Fruit fly (Drosophila melanogaster) whole organism, embryonic: ENCODE results near the gene CG11384.

ENCODE experiments used
- Bgb ChIP-seq: fragments of 200-800 bp; sonication (Bioruptor generic); IDR thresholded peaks from 2 replicates; pipeline ENCODE4 v1.3.6; 2022; ENCODE audit warnings: missing biosample characterization, missing genetic modification characterization; ENCODE audit not compliant: partially characterized antibody
- CG11398 ChIP-seq: fragments of 200-800 bp; sonication (Bioruptor generic); optimal IDR thresholded peaks from 2 replicates; lab custom pipeline; 2016; ENCODE audit warnings: missing biosample characterization, missing genetic modification characterization
- CG12391 ChIP-seq: fragments of 200-800 bp; sonication (Bioruptor generic); optimal IDR thresholded peaks from 3 replicates; lab custom pipeline; 2018; ENCODE audit warnings: missing biosample characterization, mild to moderate bottlenecking, missing genetic modification characterization, moderate library complexity
- CG13287 ChIP-seq: fragments of 200-800 bp; sonication (Bioruptor generic); IDR thresholded peaks from 2 replicates; pipeline ENCODE4 v1.3.6; 2022; ENCODE audit warnings: missing biosample characterization, missing genetic modification characterization; ENCODE audit not compliant: partially characterized antibody
- CG15479 ChIP-seq: fragments of 200-800 bp; sonication (Bioruptor generic); optimal IDR thresholded peaks from 3 replicates; lab custom pipeline; 2019; ENCODE audit warnings: missing biosample characterization, mild to moderate bottlenecking, missing genetic modification characterization, moderate library complexity
- CG1647 ChIP-seq: fragments of 200-800 bp; sonication (Bioruptor generic); optimal IDR thresholded peaks from 3 replicates; lab custom pipeline; 2016; ENCODE audit warnings: missing biosample characterization, missing genetic modification characterization
- CG16863 ChIP-seq: fragments of 200-800 bp; sonication (Bioruptor generic); optimal IDR thresholded peaks from 3 replicates; lab custom pipeline; 2016; ENCODE audit warnings: missing biosample characterization, missing genetic modification characterization
- CG17802 ChIP-seq: fragments of 200-800 bp; sonication (Bioruptor generic); optimal IDR thresholded peaks from 2 replicates; lab custom pipeline; 2018; ENCODE audit warnings: missing biosample characterization, mild to moderate bottlenecking, missing genetic modification characterization, moderate library complexity
- CG1832 ChIP-seq: fragments of 200-800 bp; sonication (Bioruptor generic); optimal IDR thresholded peaks from 2 replicates; lab custom pipeline; 2017; ENCODE audit warnings: missing biosample characterization, mild to moderate bottlenecking, missing genetic modification characterization, inconsistent platforms
- CG2120 ChIP-seq: fragments of 200-800 bp; sonication (Bioruptor generic); optimal IDR thresholded peaks from 3 replicates; lab custom pipeline; 2016; ENCODE audit warnings: missing biosample characterization, missing genetic modification characterization
- CG2129 ChIP-seq: fragments of 200-800 bp; sonication (Bioruptor generic); IDR thresholded peaks from 2 replicates; pipeline ENCODE4 v1.3.6; 2022; ENCODE audit warnings: missing biosample characterization, missing genetic modification characterization; ENCODE audit not compliant: partially characterized antibody
- CG2712 ChIP-seq: fragments of 200-800 bp; optimal IDR thresholded peaks from 3 replicates; lab custom pipeline; 2019; ENCODE audit warnings: missing biosample characterization, mild to moderate bottlenecking, missing genetic modification characterization, moderate library complexity
- CG30020 ChIP-seq: fragments of 200-800 bp; optimal IDR thresholded peaks from 2 replicates; lab custom pipeline; 2019; ENCODE audit warnings: missing biosample characterization, mild to moderate bottlenecking, missing genetic modification characterization, moderate library complexity
- CG32772 ChIP-seq: fragments of 200-800 bp; sonication (Bioruptor generic); IDR thresholded peaks from 2 replicates; pipeline ENCODE4 v1.3.6; 2022; ENCODE audit warnings: missing biosample characterization, missing genetic modification characterization
- CG3995 ChIP-seq: fragments of 200-800 bp; sonication (Bioruptor generic); optimal IDR thresholded peaks from 3 replicates; lab custom pipeline; 2016; ENCODE audit warnings: missing biosample characterization, missing genetic modification characterization
- CG4617 ChIP-seq: fragments of 200-800 bp; sonication (Bioruptor generic); optimal IDR thresholded peaks from 3 replicates; lab custom pipeline; 2016; ENCODE audit warnings: missing biosample characterization, missing genetic modification characterization, borderline replicate concordance
- CG7357 ChIP-seq: fragments of 200-800 bp; sonication (Bioruptor generic); IDR thresholded peaks from 3 replicates; pipeline ENCODE4 v1.3.6; 2022; ENCODE audit warnings: missing biosample characterization, missing genetic modification characterization
- CG7928 ChIP-seq: fragments of 200-800 bp; sonication (Bioruptor generic); optimal IDR thresholded peaks from 2 replicates; lab custom pipeline; 2017; ENCODE audit warnings: missing biosample characterization, mild to moderate bottlenecking, missing genetic modification characterization
- CG8281 ChIP-seq: fragments of 200-800 bp; sonication (Bioruptor generic); optimal IDR thresholded peaks from 2 replicates; lab custom pipeline; 2018; ENCODE audit warnings: missing biosample characterization, mild to moderate bottlenecking, missing genetic modification characterization, moderate library complexity
- CG8924 ChIP-seq: fragments of 200-800 bp; optimal IDR thresholded peaks from 3 replicates; lab custom pipeline; 2019; ENCODE audit warnings: missing biosample characterization, mild to moderate bottlenecking, missing genetic modification characterization, moderate library complexity
- CTCF ChIP-seq: fragments of 200-800 bp; sonication (Bioruptor generic); optimal IDR thresholded peaks from 2 replicates; lab custom pipeline; 2017; ENCODE audit warnings: missing biosample characterization, mild to moderate bottlenecking, missing genetic modification characterization, moderate library complexity
- CoRest ChIP-seq: fragments of 200-800 bp; sonication (Bioruptor generic); optimal IDR thresholded peaks from 3 replicates; lab custom pipeline; 2018; ENCODE audit warnings: missing biosample characterization, mild to moderate bottlenecking, missing genetic modification characterization, moderate library complexity
- Dp ChIP-seq: fragments of 200-800 bp; sonication (Bioruptor generic); optimal IDR thresholded peaks from 2 replicates; lab custom pipeline; 2018; ENCODE audit warnings: missing biosample characterization, mild to moderate bottlenecking, missing genetic modification characterization, moderate library complexity
- Dref ChIP-seq: fragments of 200-800 bp; sonication (Bioruptor generic); IDR thresholded peaks from 2 replicates; pipeline ENCODE4 v1.3.6; 2022; ENCODE audit warnings: missing biosample characterization, missing genetic modification characterization
- Ets65A ChIP-seq: fragments of 200-800 bp; sonication (Bioruptor generic); peaks from one replicate; lab custom pipeline; 2016; ENCODE audit warnings: missing biosample characterization, missing genetic modification characterization
- Fer1 ChIP-seq: fragments of 200-800 bp; sonication (Bioruptor generic); optimal IDR thresholded peaks from 2 replicates; lab custom pipeline; 2017; ENCODE audit warnings: missing biosample characterization, mild to moderate bottlenecking, missing genetic modification characterization
- HmgZ ChIP-seq: fragments of 200-800 bp; sonication (Bioruptor generic); optimal IDR thresholded peaks from 2 replicates; lab custom pipeline; 2018; ENCODE audit warnings: missing biosample characterization, mild to moderate bottlenecking, missing genetic modification characterization
- Myb ChIP-seq: fragments of 200-800 bp; sonication (Bioruptor generic); optimal IDR thresholded peaks from 2 replicates; lab custom pipeline; 2016; ENCODE audit warnings: missing biosample characterization, missing genetic modification characterization
- Nf-YC ChIP-seq: fragments of 200-800 bp; optimal IDR thresholded peaks from 3 replicates; lab custom pipeline; 2019; ENCODE audit warnings: missing biosample characterization, mild to moderate bottlenecking, missing genetic modification characterization, moderate library complexity
- NfI ChIP-seq: fragments of 200-800 bp; sonication (Bioruptor generic); optimal IDR thresholded peaks from 3 replicates; lab custom pipeline; 2018; ENCODE audit warnings: missing biosample characterization, mild to moderate bottlenecking, missing genetic modification characterization, moderate library complexity
- PHDP ChIP-seq: fragments of 200-800 bp; sonication (Bioruptor generic); optimal IDR thresholded peaks from 3 replicates; lab custom pipeline; 2018; ENCODE audit warnings: missing biosample characterization, mild to moderate bottlenecking, missing genetic modification characterization, moderate library complexity
- Sin3A ChIP-seq: fragments of >200 bp; optimal IDR thresholded peaks from 2 replicates; lab custom pipeline; 2018
- Six4 ChIP-seq: fragments of 200-800 bp; sonication (Bioruptor generic); optimal IDR thresholded peaks from 2 replicates; lab custom pipeline; 2016; ENCODE audit warnings: missing biosample characterization, missing genetic modification characterization
- Sry-δ ChIP-seq: fragments of 200-800 bp; sonication (Bioruptor generic); optimal IDR thresholded peaks from 2 replicates; lab custom pipeline; 2016; ENCODE audit warnings: missing biosample characterization, missing genetic modification characterization
- Taf1 ChIP-seq: fragments of 200-800 bp; sonication (Bioruptor generic); IDR thresholded peaks from 2 replicates; pipeline ENCODE4 v1.3.6; 2022; ENCODE audit warnings: missing biosample characterization, missing genetic modification characterization
- Tbp ChIP-seq: fragments of >200 bp; optimal IDR thresholded peaks from 2 replicates; lab custom pipeline; 2018; ENCODE audit warnings: missing biosample characterization, missing genetic modification characterization
- Trl ChIP-seq, 3 experiments: fragments of >200 bp in 2 of 3; fragments of 200-800 bp in 1 of 3; sonication (Bioruptor generic) in 1 of 3; optimal IDR thresholded peaks; 2 replicates in 1 of 3; 3 replicates in 2 of 3; lab custom pipeline; 2016 to 2017; ENCODE audit warnings: missing biosample characterization in 1 of 3, missing genetic modification characterization in 1 of 3
- YL-1 ChIP-seq: fragments of 200-800 bp; sonication (Bioruptor generic); optimal IDR thresholded peaks from 3 replicates; lab custom pipeline; 2017; ENCODE audit warnings: missing biosample characterization, mild to moderate bottlenecking, missing genetic modification characterization
- ac ChIP-seq: fragments of 200-800 bp; sonication (Bioruptor generic); optimal IDR thresholded peaks from 3 replicates; lab custom pipeline; 2017; ENCODE audit warnings: missing biosample characterization, mild to moderate bottlenecking, missing genetic modification characterization
- dysf ChIP-seq: fragments of 200-800 bp; sonication (Bioruptor generic); IDR thresholded peaks from 3 replicates; pipeline ENCODE4 v1.3.6; 2022; ENCODE audit warnings: missing biosample characterization, missing genetic modification characterization
- gt ChIP-seq: fragments of 200-800 bp; sonication (Bioruptor generic); IDR thresholded peaks from 2 replicates; pipeline ENCODE4 v1.3.6; 2022; ENCODE audit warnings: missing biosample characterization, missing genetic modification characterization
- her ChIP-seq: fragments of 200-800 bp; sonication (Bioruptor generic); optimal IDR thresholded peaks from 2 replicates; lab custom pipeline; 2016; ENCODE audit warnings: missing biosample characterization, missing genetic modification characterization
- jigr1 ChIP-seq: fragments of 200-800 bp; sonication (Bioruptor generic); IDR thresholded peaks from 3 replicates; pipeline ENCODE4 v1.3.6; 2022; ENCODE audit warnings: missing biosample characterization, missing genetic modification characterization
- lmd ChIP-seq: fragments of 200-800 bp; sonication (Bioruptor generic); IDR thresholded peaks from 2 replicates; pipeline ENCODE4 v1.3.6; 2022; ENCODE audit warnings: missing biosample characterization, missing genetic modification characterization
- mld ChIP-seq: fragments of 200-800 bp; sonication (Bioruptor generic); IDR thresholded peaks from 3 replicates; pipeline ENCODE4 v1.3.6; 2022; ENCODE audit warnings: missing biosample characterization, missing genetic modification characterization; ENCODE audit not compliant: partially characterized antibody
- pfk ChIP-seq: fragments of 200-800 bp; sonication (Bioruptor generic); optimal IDR thresholded peaks from 2 replicates; lab custom pipeline; 2018; ENCODE audit warnings: missing biosample characterization, mild to moderate bottlenecking, missing genetic modification characterization, moderate library complexity
- phol ChIP-seq: fragments of 200-800 bp; sonication (Bioruptor generic); optimal IDR thresholded peaks from 3 replicates; lab custom pipeline; 2018; ENCODE audit warnings: missing biosample characterization, mild to moderate bottlenecking, missing genetic modification characterization, moderate library complexity
- pzg ChIP-seq: fragments of 200-800 bp; sonication (Bioruptor generic); optimal IDR thresholded peaks from 3 replicates; lab custom pipeline; 2018; ENCODE audit warnings: missing biosample characterization, mild to moderate bottlenecking, missing genetic modification characterization, moderate library complexity
- ssp ChIP-seq: fragments of 200-800 bp; sonication (Bioruptor generic); IDR thresholded peaks from 2 replicates; pipeline ENCODE4 v1.3.6; 2022; ENCODE audit warnings: missing biosample characterization, missing genetic modification characterization
- toy ChIP-seq: fragments of 200-800 bp; sonication (Bioruptor generic); IDR thresholded peaks from 2 replicates; pipeline ENCODE4 v1.3.6; 2022; ENCODE audit warnings: missing biosample characterization, missing genetic modification characterization
- usp ChIP-seq: fragments of >200 bp; optimal IDR thresholded peaks from 2 replicates; lab custom pipeline; 2017; ENCODE audit warnings: missing biosample characterization, missing genetic modification characterization
- zen2 ChIP-seq: fragments of 200-800 bp; sonication (Bioruptor generic); IDR thresholded peaks from 3 replicates; pipeline ENCODE4 v1.3.6; 2022; ENCODE audit warnings: missing biosample characterization, missing genetic modification characterization; ENCODE audit not compliant: partially characterized antibody

CG11384 gene

dm6 chrX:1215000-1215399, 39.2 kb upstream of the CG11384 start, which contains the start of gene CG11398 (continued):
- TF ChIP-seq CoRest (tag; lab: Kevin White, UChicago) (peak; percentile 71), CTCF (GFP tag; lab: Kevin White, UChicago) (peak; percentile 45), mld (0 out of 3 replicates have a peak, but pooled peaks have one; percentile 33), CG3995 (peak; percentile 36), CG4617 (GFP tag; lab: Kevin White, UChicago) (peak; percentile 71), Dp (GFP tag; lab: Kevin White, UChicago) (peak; percentile 76), phol (tag; lab: Kevin White, UChicago) (peak; percentile 67), CG11398 (GFP tag; lab: Kevin White, UChicago) (peak; percentile 7), Ets65A (no peak), CG8924 (tag; lab: Kevin White, UChicago) (peak; percentile 10), CG1832 (no peak), jigr1 (GFP tag; lab: Robert Waterston, UW) (no peak), CG15479 (GFP tag; lab: Kevin White, UChicago) (peak; percentile 56), Six4 (GFP tag; lab: Kevin White, UChicago) (no peak), Fer1 (GFP tag; lab: Kevin White, UChicago) (no peak), pfk (GFP tag; lab: Kevin White, UChicago) (no peak), ac (GFP tag; lab: Kevin White, UChicago) (no peak), her (GFP tag; lab: Kevin White, UChicago) (peak; percentile 18), lmd (no peak), Trl (optimal IDR thresholded peaks at IDR 0.05; lab: Kevin White, UChicago) (no peak), Trl (GFP tag; optimal IDR thresholded peaks at IDR 0.05; lab: Kevin White, UChicago) (no peak), HmgZ (tag; lab: Kevin White, UChicago) (peak; percentile 55), CG1647 (GFP tag; lab: Kevin White, UChicago) (no peak), Myb (GFP tag; lab: Kevin White, UChicago) (peak; percentile 95), Taf1 (GFP tag; lab: Robert Waterston, UW) (no peak), Sin3A (lab: Kevin White, UChicago) (peak; percentile 67), Nf-YC (tag; lab: Kevin White, UChicago) (no peak), gt (no peak), CG30020 (tag; lab: Kevin White, UChicago) (peak; percentile 4), CG17802 (tag; lab: Kevin White, UChicago) (peak; percentile 50), CG2120 (GFP tag; lab: Kevin White, UChicago) (no peak), CG2129 (GFP tag; lab: Robert Waterston, UW) (peak; percentile 49; the same call in 1 of the 2 replicates), toy (GFP tag; lab: Robert Waterston, UW) (no peak), CG16863 (GFP tag; lab: Kevin White, UChicago) (no peak), NfI (GFP tag; lab: Kevin White, UChicago) (no peak), YL-1 (GFP tag; lab: Kevin White, UChicago) (peak; percentile 24), ssp (peak; percentile 82), Dref (GFP tag; lab: Robert Waterston, UW) (peak; percentile 81), dysf (GFP tag; lab: Robert Waterston, UW) (no peak), PHDP (tag; lab: Kevin White, UChicago) (no peak), CG8281 (tag; lab: Kevin White, UChicago) (no peak), CG32772 (GFP tag; lab: Robert Waterston, UW) (no peak), CG13287 (GFP tag; lab: Robert Waterston, UW) (peak; percentile 87), Tbp (GFP tag; lab: Kevin White, UChicago) (no peak), CG2712 (peak; percentile 19), Bgb (peak; percentile 84), CG12391 (tag; lab: Kevin White, UChicago) (peak; percentile 20), pzg (GFP tag; lab: Kevin White, UChicago) (peak; percentile 81), Sry-δ (peak; percentile 82), CG7928 (peak; percentile 2), CG7357 (peak; percentile 46; the same call in 1 of the 3 replicates), usp (no peak), zen2 (peak; percentile 65; the same call in 2 of the 3 replicates)
